Worm (Caenorhabditis elegans): ENCODE data around the gene dao-6.

dao-6 gene

ce11 chrIII:9747133-9747532 is 11.1 kb upstream of the dao-6 start, which contains the start of the genes iff-1 and cdk-1 (continued):
- TF ChIP-seq ceh-9 (tag; optimal IDR thresholded peaks at IDR 0.05): no peak
- TF ChIP-seq pqm-1 (tag; optimal IDR thresholded peaks at IDR 0.05): no peak

ce11 chrIII:9746665-9747064 is 10.7 kb upstream of the dao-6 start:
- TF ChIP-seq zag-1 (tag; optimal IDR thresholded peaks at IDR 0.05) (no peak), pqm-1 (tag; optimal IDR thresholded peaks at IDR 0.05) (no peak), ztf-11 (tag; optimal IDR thresholded peaks at IDR 0.05) (no peak), ztf-4 (tag; optimal IDR thresholded peaks at IDR 0.05) (no peak), mdl-1 (tag; optimal IDR thresholded peaks at IDR 0.05) (no peak), nfya-1 (tag; optimal IDR thresholded peaks at IDR 0.05; ENCODE audit: insufficient read depth) (no peak), fos-1 (tag; optimal IDR thresholded peaks at IDR 0.05) (no peak), aly-2 (tag; optimal IDR thresholded peaks at IDR 0.05) (no peak)

ce11 chrIII:9745333-9745897 is 9.4 kb upstream of the dao-6 start:
- TF ChIP-seq lsy-12 (tag; optimal IDR thresholded peaks at IDR 0.05) (no peak), egl-5 (tag; optimal IDR thresholded peaks at IDR 0.05) (peak; percentile 43)

ce11 chrIII:9744525-9744924 is 8.5 kb upstream of the dao-6 start:
- TF ChIP-seq eor-1 (tag; optimal IDR thresholded peaks at IDR 0.05): no peak
- peak; percentile 31 for TF ChIP-seq nfya-1 (tag; optimal IDR thresholded peaks at IDR 0.05; ENCODE audit: insufficient read depth)
- no peak for TF ChIP-seq daf-12 (tag; optimal IDR thresholded peaks at IDR 0.05)

- TF ChIP-seq lsy-12 (tag; optimal IDR thresholded peaks at IDR 0.05) (no peak), lin-39 (tag; optimal IDR thresholded peaks at IDR 0.05) (no peak), elt-2 (tag; optimal IDR thresholded peaks at IDR 0.05) (no peak), elt-1 (tag; optimal IDR thresholded peaks at IDR 0.05) (no peak), nhr-237 (tag; optimal IDR thresholded peaks at IDR 0.05) (no peak), aly-2 (tag; optimal IDR thresholded peaks at IDR 0.05) (no peak), eor-1 (tag; optimal IDR thresholded peaks at IDR 0.05) (no peak), ceh-16 (tag; optimal IDR thresholded peaks at IDR 0.05) (no peak), fkh-10 (GFP tag; optimal IDR thresholded peaks at IDR 0.05) (no peak), sea-2 (GFP tag; optimal IDR thresholded peaks at IDR 0.05) (no peak), unc-62 (GFP tag; optimal IDR thresholded peaks at IDR 0.05) (no peak), mml-1 (tag; optimal IDR thresholded peaks at IDR 0.05) (no peak)
Observed at ce11 chrIII:9743239-9743638, 7.2 kb upstream of the dao-6 start, which contains the start of gene T05G5.1. T05G5.1 (minus strand) TSS chrIII:9743339.

- TF ChIP-seq zag-1 (tag; optimal IDR thresholded peaks at IDR 0.05) (no peak), nfya-1 (tag; optimal IDR thresholded peaks at IDR 0.05; ENCODE audit: insufficient read depth) (peak; percentile 4)
Observed at ce11 chrIII:9741985-9742384, 6.0 kb upstream of the dao-6 start.

ce11 chrIII:9740663-9741062 is 4.7 kb upstream of the dao-6 start:
- TF ChIP-seq nhr-77 (tag; optimal IDR thresholded peaks at IDR 0.05) (no peak), nfya-1 (tag; optimal IDR thresholded peaks at IDR 0.05; ENCODE audit: insufficient read depth) (peak; percentile 87), ztf-4 (tag; optimal IDR thresholded peaks at IDR 0.05) (no peak), lin-15B (tag; optimal IDR thresholded peaks at IDR 0.05) (no peak), ZK546.5 (tag; optimal IDR thresholded peaks at IDR 0.05) (no peak), hmg-11 (tag; optimal IDR thresholded peaks at IDR 0.05) (no peak), ceh-82 (tag; optimal IDR thresholded peaks at IDR 0.05) (no peak)

ce11 chrIII:9738954-9739353 is 3.0 kb upstream of the dao-6 start, which contains the start of gene hlh-4:
hlh-4 (minus strand) TSS chrIII:9739054.
- TF ChIP-seq nhr-77 (tag; optimal IDR thresholded peaks at IDR 0.05): no peak
